Worm (Caenorhabditis elegans): Measurements from ENCODE around the gene nhr-17.

- TF ChIP-seq elt-3 (tag; optimal IDR thresholded peaks at IDR 0.05) = no peak
- no peak for TF ChIP-seq nhr-11 (tag; optimal IDR thresholded peaks at IDR 0.05)
- no peak for TF ChIP-seq nhr-77 (tag; optimal IDR thresholded peaks at IDR 0.05)
- no peak for TF ChIP-seq ceh-82 (tag; optimal IDR thresholded peaks at IDR 0.05)
Observed at ce11 chrX:12636242-12636641, 31.4 kb downstream of the nhr-17 start.
